Fruit fly (Drosophila melanogaster): Measurements from ENCODE around the gene CG5111.

DNA sequence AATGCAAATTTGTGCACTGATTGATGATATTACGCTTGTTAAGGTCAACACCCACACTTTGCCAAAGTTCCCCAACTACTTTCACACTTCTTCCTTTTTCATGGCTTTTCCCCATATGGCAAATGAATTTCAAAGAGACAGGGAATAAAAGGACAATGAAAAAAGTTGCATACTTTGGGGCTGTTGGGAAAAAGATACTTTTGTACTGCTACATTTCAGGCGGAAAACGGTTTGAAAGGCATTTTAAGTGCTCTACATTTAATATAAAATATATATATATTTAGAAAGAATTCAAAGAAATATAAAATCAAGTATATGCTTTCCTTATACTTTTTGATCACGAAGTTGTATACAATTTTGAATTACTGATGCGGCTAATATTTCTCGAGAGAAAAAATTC is 6.7 kb downstream of the CG5111 start:
- TF ChIP-seq Deaf1 (tag; optimal IDR thresholded peaks at IDR 0.05): no peak
- no peak for TF ChIP-seq seq (GFP tag; IDR thresholded peaks at IDR 0.05)
- no peak for TF ChIP-seq CG9727 (GFP tag; optimal IDR thresholded peaks at IDR 0.05)
- no peak for TF ChIP-seq CG18262 (tag; optimal IDR thresholded peaks at IDR 0.05)
- no peak for TF ChIP-seq Bdp1 (GFP tag; optimal IDR thresholded peaks at IDR 0.05)
- no peak for TF ChIP-seq CG17829 (tag; optimal IDR thresholded peaks at IDR 0.05)
- TF ChIP-seq CG1832 (GFP tag; optimal IDR thresholded peaks at IDR 0.05): no peak

All from whole organism, embryonic.